Fruit fly (Drosophila melanogaster) whole organism, embryonic: Measurements from ENCODE around the gene RpL32.
A peak's percentile ranks its signal among the peaks of the same experiment; 100 is the strongest.

Source experiments
- ATbp ChIP-seq: fragments of 200-800 bp; sonication (Bioruptor generic); optimal IDR thresholded peaks from 2 replicates; lab custom pipeline; 2017; ENCODE audit warnings: missing biosample characterization, mild to moderate bottlenecking, missing genetic modification characterization, missing genetic modification reagents
- C15 ChIP-seq: fragments of 200-800 bp; sonication (Bioruptor generic); IDR thresholded peaks from 3 replicates; pipeline ENCODE4 v1.3.6; 2022; ENCODE audit warnings: missing biosample characterization, missing genetic modification characterization
- CG10431 ChIP-seq: fragments of 200-800 bp; sonication (Bioruptor generic); optimal IDR thresholded peaks from 3 replicates; lab custom pipeline; 2018; ENCODE audit warnings: missing biosample characterization, mild to moderate bottlenecking, missing genetic modification characterization
- CG11093 ChIP-seq: fragments of 200-800 bp; sonication (Bioruptor generic); IDR thresholded peaks from 3 replicates; pipeline ENCODE4 v1.3.6; 2022; ENCODE audit warnings: missing biosample characterization, missing genetic modification characterization
- CG11456 ChIP-seq: fragments of 200-800 bp; sonication (Bioruptor generic); IDR thresholded peaks from 3 replicates; pipeline ENCODE4 v1.3.6; 2022; ENCODE audit warnings: missing biosample characterization, missing genetic modification characterization
- CG12299 ChIP-seq: fragments of 200-800 bp; sonication (Bioruptor generic); optimal IDR thresholded peaks from 2 replicates; lab custom pipeline; 2018; ENCODE audit warnings: missing biosample characterization, mild to moderate bottlenecking, missing genetic modification characterization
- CG13296 ChIP-seq: fragments of 200-800 bp; sonication (Bioruptor generic); optimal IDR thresholded peaks from 3 replicates; lab custom pipeline; 2018; ENCODE audit warnings: missing biosample characterization, mild to moderate bottlenecking, missing genetic modification characterization
- CG14965 ChIP-seq: fragments of 200-800 bp; sonication (Bioruptor generic); optimal IDR thresholded peaks from 2 replicates; lab custom pipeline; 2016; ENCODE audit warnings: missing biosample characterization, missing genetic modification characterization, borderline replicate concordance
- CG15479 ChIP-seq: fragments of 200-800 bp; sonication (Bioruptor generic); optimal IDR thresholded peaks from 3 replicates; lab custom pipeline; 2019; ENCODE audit warnings: missing biosample characterization, mild to moderate bottlenecking, missing genetic modification characterization, moderate library complexity
- CG17385 ChIP-seq: fragments of 200-800 bp; sonication (Bioruptor generic); optimal IDR thresholded peaks from 3 replicates; lab custom pipeline; 2018; ENCODE audit warnings: missing biosample characterization, mild to moderate bottlenecking, missing genetic modification characterization
- CG17568 ChIP-seq: fragments of 200-800 bp; sonication (Bioruptor generic); optimal IDR thresholded peaks from 2 replicates; lab custom pipeline; 2018; ENCODE audit warnings: missing biosample characterization, mild to moderate bottlenecking, missing genetic modification characterization, moderate library complexity
- CG1832 ChIP-seq: fragments of 200-800 bp; sonication (Bioruptor generic); optimal IDR thresholded peaks from 2 replicates; lab custom pipeline; 2017; ENCODE audit warnings: missing biosample characterization, mild to moderate bottlenecking, missing genetic modification characterization, inconsistent platforms
- CG2875 ChIP-seq: fragments of 200-800 bp; sonication (Bioruptor generic); optimal IDR thresholded peaks from 2 replicates; lab custom pipeline; 2017; ENCODE audit warnings: missing biosample characterization, mild to moderate bottlenecking, missing genetic modification characterization, missing genetic modification reagents
- CG30020 ChIP-seq: fragments of 200-800 bp; optimal IDR thresholded peaks from 2 replicates; lab custom pipeline; 2019; ENCODE audit warnings: missing biosample characterization, mild to moderate bottlenecking, missing genetic modification characterization, moderate library complexity
- CG7556 ChIP-seq: fragments of 200-800 bp; sonication (Bioruptor generic); optimal IDR thresholded peaks from 2 replicates; lab custom pipeline; 2017; ENCODE audit warnings: missing biosample characterization, mild to moderate bottlenecking, missing genetic modification characterization
- CG7928 ChIP-seq: fragments of 200-800 bp; sonication (Bioruptor generic); optimal IDR thresholded peaks from 2 replicates; lab custom pipeline; 2017; ENCODE audit warnings: missing biosample characterization, mild to moderate bottlenecking, missing genetic modification characterization
- CTCF ChIP-seq: fragments of 200-800 bp; sonication (Bioruptor generic); optimal IDR thresholded peaks from 2 replicates; lab custom pipeline; 2017; ENCODE audit warnings: missing biosample characterization, mild to moderate bottlenecking, missing genetic modification characterization, moderate library complexity
- CoRest ChIP-seq: fragments of 200-800 bp; sonication (Bioruptor generic); optimal IDR thresholded peaks from 3 replicates; lab custom pipeline; 2018; ENCODE audit warnings: missing biosample characterization, mild to moderate bottlenecking, missing genetic modification characterization, moderate library complexity
- D19B ChIP-seq: fragments of 200-800 bp; sonication (Bioruptor generic); optimal IDR thresholded peaks from 2 replicates; lab custom pipeline; 2017; ENCODE audit warnings: missing biosample characterization, mild to moderate bottlenecking, missing genetic modification characterization
- Elba2 ChIP-seq: fragments of 200-800 bp; sonication (Bioruptor generic); optimal IDR thresholded peaks from 3 replicates; lab custom pipeline; 2016; ENCODE audit warnings: missing biosample characterization, missing genetic modification characterization
- Ets97D ChIP-seq: fragments of 200-800 bp; sonication (Bioruptor generic); optimal IDR thresholded peaks from 3 replicates; lab custom pipeline; 2016; ENCODE audit warnings: missing biosample characterization, missing genetic modification characterization
- Lim3 ChIP-seq: fragments of 200-800 bp; sonication (Bioruptor generic); IDR thresholded peaks from 2 replicates; pipeline ENCODE4 v1.3.6; 2022; ENCODE audit warnings: missing biosample characterization, missing genetic modification characterization
- MBD-R2 ChIP-seq: fragments of 200-800 bp; sonication (Bioruptor generic); IDR thresholded peaks from 2 replicates; pipeline ENCODE4 v1.3.6; 2022; ENCODE audit warnings: missing biosample characterization, missing genetic modification characterization
- Mad ChIP-seq: fragments of 200-800 bp; sonication (Bioruptor generic); optimal IDR thresholded peaks from 2 replicates; lab custom pipeline; 2016; ENCODE audit warnings: missing biosample characterization, missing genetic modification characterization
- NFAT ChIP-seq: fragments of 200-800 bp; sonication (Bioruptor generic); IDR thresholded peaks from 2 replicates; pipeline ENCODE4 v1.3.6; 2022; ENCODE audit warnings: missing biosample characterization, missing genetic modification characterization
- Opbp ChIP-seq: fragments of 200-800 bp; sonication (Bioruptor generic); IDR thresholded peaks from 3 replicates; pipeline ENCODE4 v1.3.6; 2022; ENCODE audit warnings: missing biosample characterization, missing genetic modification characterization; ENCODE audit not compliant: partially characterized antibody
- Poxn ChIP-seq: fragments of 200-800 bp; sonication (Bioruptor generic); IDR thresholded peaks from 2 replicates; pipeline ENCODE4 v1.3.6; 2022; ENCODE audit warnings: missing biosample characterization, missing genetic modification characterization
- Rx ChIP-seq: fragments of 200-800 bp; sonication (Bioruptor generic); IDR thresholded peaks from 2 replicates; pipeline ENCODE4 v1.3.6; 2022; ENCODE audit warnings: missing biosample characterization, missing genetic modification characterization
- Sox100B ChIP-seq: fragments of 200-800 bp; sonication (Bioruptor generic); optimal IDR thresholded peaks from 3 replicates; lab custom pipeline; 2018; ENCODE audit warnings: missing biosample characterization, mild to moderate bottlenecking, missing genetic modification characterization
- Tbp ChIP-seq: fragments of >200 bp; optimal IDR thresholded peaks from 2 replicates; lab custom pipeline; 2018; ENCODE audit warnings: missing biosample characterization, missing genetic modification characterization
- bab2 ChIP-seq: fragments of 200-800 bp; sonication (Bioruptor generic); optimal IDR thresholded peaks from 2 replicates; lab custom pipeline; 2016; ENCODE audit warnings: missing biosample characterization, missing genetic modification characterization
- chif ChIP-seq, 2 experiments: fragments of 200-800 bp; sonication (Bioruptor generic); optimal IDR thresholded peaks; 3 replicates each; lab custom pipeline; 2016; ENCODE audit warnings: missing biosample characterization in 2 of 2, missing genetic modification characterization in 2 of 2
- dmrt99B ChIP-seq: fragments of 200-800 bp; sonication (Bioruptor generic); optimal IDR thresholded peaks from 2 replicates; lab custom pipeline; 2018; ENCODE audit warnings: missing biosample characterization, mild to moderate bottlenecking, missing genetic modification characterization, moderate library complexity
- ems ChIP-seq: fragments of 200-800 bp; sonication (Bioruptor generic); optimal IDR thresholded peaks from 3 replicates; lab custom pipeline; 2016; ENCODE audit warnings: missing biosample characterization, missing genetic modification characterization
- eve ChIP-seq, 2 experiments: fragments of >200 bp; optimal IDR thresholded peaks; 2 replicates each; lab custom pipeline; 2017; ENCODE audit warnings: missing biosample characterization in 2 of 2, missing genetic modification characterization in 2 of 2
- grau ChIP-seq: fragments of 200-800 bp; optimal IDR thresholded peaks from 3 replicates; lab custom pipeline; 2019; ENCODE audit warnings: missing biosample characterization, mild to moderate bottlenecking, missing genetic modification characterization, moderate library complexity
- gt ChIP-seq: fragments of 200-800 bp; sonication (Bioruptor generic); IDR thresholded peaks from 2 replicates; pipeline ENCODE4 v1.3.6; 2022; ENCODE audit warnings: missing biosample characterization, missing genetic modification characterization
- ham ChIP-seq: fragments of 200-800 bp; sonication (Bioruptor generic); IDR thresholded peaks from 2 replicates; pipeline ENCODE4 v1.3.6; 2022; ENCODE audit warnings: missing biosample characterization, missing genetic modification characterization
- jigr1 ChIP-seq: fragments of 200-800 bp; sonication (Bioruptor generic); IDR thresholded peaks from 3 replicates; pipeline ENCODE4 v1.3.6; 2022; ENCODE audit warnings: missing biosample characterization, missing genetic modification characterization
- ken ChIP-seq: fragments of 200-800 bp; sonication (Bioruptor generic); IDR thresholded peaks from 3 replicates; pipeline ENCODE4 v1.3.6; 2022; ENCODE audit warnings: missing biosample characterization, missing genetic modification characterization
- knrl ChIP-seq: fragments of 200-800 bp; sonication (Bioruptor generic); IDR thresholded peaks from 3 replicates; pipeline ENCODE4 v1.3.6; 2022; ENCODE audit warnings: missing biosample characterization, missing genetic modification characterization; ENCODE audit not compliant: partially characterized antibody
- lilli ChIP-seq: fragments of 200-800 bp; sonication (Bioruptor generic); optimal IDR thresholded peaks from 3 replicates; lab custom pipeline; 2016; ENCODE audit warnings: missing biosample characterization, missing genetic modification characterization
- maf-S ChIP-seq: fragments of 200-800 bp; sonication (Bioruptor generic); optimal IDR thresholded peaks from 2 replicates; lab custom pipeline; 2016; ENCODE audit warnings: missing biosample characterization, missing genetic modification characterization
- mld ChIP-seq: fragments of 200-800 bp; sonication (Bioruptor generic); IDR thresholded peaks from 3 replicates; pipeline ENCODE4 v1.3.6; 2022; ENCODE audit warnings: missing biosample characterization, missing genetic modification characterization; ENCODE audit not compliant: partially characterized antibody
- nerfin-1 ChIP-seq: fragments of 200-800 bp; sonication (Bioruptor generic); optimal IDR thresholded peaks from 3 replicates; lab custom pipeline; 2019; ENCODE audit warnings: missing biosample characterization, mild to moderate bottlenecking, missing genetic modification characterization, moderate library complexity
- pros ChIP-seq: fragments of 200-800 bp; sonication (Bioruptor generic); optimal IDR thresholded peaks from 3 replicates; lab custom pipeline; 2019; ENCODE audit warnings: missing biosample characterization, mild to moderate bottlenecking, missing genetic modification characterization, moderate library complexity
- schlank ChIP-seq: fragments of 200-800 bp; sonication (Bioruptor generic); optimal IDR thresholded peaks from 2 replicates; lab custom pipeline; 2018; ENCODE audit warnings: missing biosample characterization, mild to moderate bottlenecking, missing genetic modification characterization
- sna ChIP-seq: fragments of 200-800 bp; sonication (Bioruptor generic); IDR thresholded peaks from 2 replicates; pipeline ENCODE4 v1.3.6; 2022; ENCODE audit warnings: missing biosample characterization, missing genetic modification characterization; ENCODE audit not compliant: partially characterized antibody
- usp ChIP-seq: fragments of >200 bp; optimal IDR thresholded peaks from 2 replicates; lab custom pipeline; 2017; ENCODE audit warnings: missing biosample characterization, missing genetic modification characterization
- wdn ChIP-seq: fragments of 200-800 bp; sonication (Bioruptor generic); IDR thresholded peaks from 2 replicates; pipeline ENCODE4 v1.3.6; 2022; ENCODE audit warnings: missing biosample characterization, missing genetic modification characterization
- zf30C ChIP-seq: fragments of 200-800 bp; sonication (Bioruptor generic); optimal IDR thresholded peaks from 3 replicates; lab custom pipeline; 2018; ENCODE audit warnings: missing biosample characterization, mild to moderate bottlenecking, missing genetic modification characterization

The RpL32 gene

dm6 chr3R:30043139-30043744 lies 2.7 kb downstream of the RpL32 start, which contains the start of gene Sry-delta (continued):
- peak; percentile 32 for TF ChIP-seq CG12299
- TF ChIP-seq jigr1 (GFP tag; lab: Robert Waterston, UW), result no peak; the same call in 2 of the 3 replicates
- peak; percentile 3 for TF ChIP-seq CG14965
- peak; percentile 56; the same call in 1 of the 2 replicates for TF ChIP-seq wdn (GFP tag; lab: Robert Waterston, UW)
- peak; percentile 87 for TF ChIP-seq Opbp
- TF ChIP-seq CoRest, result peak; percentile 70
- TF ChIP-seq CG11093, result no peak
- no peak for TF ChIP-seq dmrt99B
- peak; percentile 88 for TF ChIP-seq NFAT
- peak; percentile 58 for TF ChIP-seq CG13296 (GFP tag; lab: Kevin White, UChicago)
- TF ChIP-seq Sox100B, result no peak
- TF ChIP-seq D19B (GFP tag; lab: Kevin White, UChicago), result no peak
- TF ChIP-seq nerfin-1 (tag; lab: Kevin White, UChicago), result peak; percentile 64
- TF ChIP-seq mld (GFP tag; lab: Robert Waterston, UW), result peak; percentile 41; the same call in 1 of the 3 replicates
- TF ChIP-seq C15 (GFP tag; lab: Robert Waterston, UW), result no peak
- peak; percentile 78 to 80 for TF ChIP-seq chif (GFP tag; optimal IDR thresholded peaks at IDR 0.05; lab: Kevin White, UChicago)
- no peak for TF ChIP-seq CG15479
- TF ChIP-seq CG2875 (GFP tag; lab: Kevin White, UChicago), result peak; percentile 13
- no peak for TF ChIP-seq pros (GFP tag; lab: Kevin White, UChicago)
- TF ChIP-seq lilli (GFP tag; lab: Kevin White, UChicago), result peak; percentile 93
- TF ChIP-seq CG7556, result peak; percentile 53
- peak; percentile 70 for TF ChIP-seq grau (tag; lab: Kevin White, UChicago)
- no peak for TF ChIP-seq CG17568 (GFP tag; lab: Kevin White, UChicago)
- TF ChIP-seq schlank (tag; lab: Kevin White, UChicago), result peak; percentile 56
- TF ChIP-seq CG17385, result no peak
- peak; percentile 11 for TF ChIP-seq CG10431 (GFP tag; lab: Kevin White, UChicago)
- peak; percentile 97 for TF ChIP-seq CG30020 (tag; lab: Kevin White, UChicago)
- TF ChIP-seq Rx, result peak; percentile 67
- TF ChIP-seq bab2 (GFP tag; lab: Kevin White, UChicago), result peak; percentile 84
- TF ChIP-seq MBD-R2, result peak; percentile 98
- no peak for TF ChIP-seq CG1832 (GFP tag; lab: Kevin White, UChicago)
- peak; percentile 97 for TF ChIP-seq Ets97D (GFP tag; lab: Kevin White, UChicago)
- no peak for TF ChIP-seq usp (GFP tag; lab: Kevin White, UChicago)
- TF ChIP-seq ham (GFP tag; lab: Robert Waterston, UW), result no peak; the same call in 1 of the 2 replicates
- TF ChIP-seq maf-S (GFP tag; lab: Kevin White, UChicago), result peak; percentile 86
- no peak for TF ChIP-seq Elba2 (GFP tag; lab: Kevin White, UChicago)
- TF ChIP-seq gt (GFP tag; lab: Robert Waterston, UW), result no peak
- peak; percentile 81 for TF ChIP-seq sna
- peak; percentile 94 for TF ChIP-seq CG11456 (GFP tag; lab: Robert Waterston, UW)
- peak; percentile 100 for TF ChIP-seq CG7928 (GFP tag; lab: Kevin White, UChicago)
- peak; percentile 42; the same call in 1 of the 2 replicates for TF ChIP-seq Poxn
- peak; percentile 16 for TF ChIP-seq CTCF (GFP tag; lab: Kevin White, UChicago)
- TF ChIP-seq zf30C (GFP tag; lab: Kevin White, UChicago), result no peak
- TF ChIP-seq Mad (GFP tag; lab: Kevin White, UChicago), result peak; percentile 73
- TF ChIP-seq Tbp, result peak; percentile 47
- no peak for TF ChIP-seq ATbp
- peak; percentile 69 for TF ChIP-seq ems
- TF ChIP-seq knrl, result peak; percentile 79
- TF ChIP-seq ken (GFP tag; lab: Robert Waterston, UW), result peak; percentile 88
- TF ChIP-seq eve (GFP tag; optimal IDR thresholded peaks at IDR 0.05; lab: Kevin White, UChicago), result no peak
- TF ChIP-seq Lim3 (GFP tag; lab: Robert Waterston, UW), result no peak
